Worm (Caenorhabditis elegans) whole organism, L4 larva: ENCODE results near the gene mrps-23.
A peak's percentile ranks its signal among the peaks of the same experiment; 100 is the strongest.

Experiments used
- D1046.2 ChIP-seq: fragments of 200-800 bp; sonication (Bioruptor generic); IDR thresholded peaks from 2 replicates; pipeline ENCODE4 v1.3.6; 2022; ENCODE audit warnings: missing genetic modification characterization, missing compliant biosample characterization
- F26F4.8 ChIP-seq: fragments of 200-800 bp; sonication (Bioruptor generic); conservative IDR thresholded peaks from 2 replicates; pipeline ENCODE4 v1.3.6; 2022; ENCODE audit warnings: missing genetic modification characterization, missing compliant biosample characterization
- F37D6.2 ChIP-seq: sonication (generic microtip); optimal IDR thresholded peaks from 2 replicates; lab custom pipeline; 2016; ENCODE audit warnings: mild to moderate bottlenecking, missing genetic modification characterization, missing compliant biosample characterization
- F44E2.7 ChIP-seq: fragments of 200-800 bp; sonication (Bioruptor generic); IDR thresholded peaks from 2 replicates; pipeline ENCODE4 v2.1.2; 2022; ENCODE audit warnings: missing genetic modification characterization, missing compliant biosample characterization
- F49E8.2 ChIP-seq: sonication (generic microtip); optimal IDR thresholded peaks from 2 replicates; lab custom pipeline; 2016; ENCODE audit warnings: missing compliant biosample characterization, mild to moderate bottlenecking, missing genetic modification characterization, borderline replicate concordance
- R02D3.7 ChIP-seq: fragments of 150-350 bp; sonication (generic microtip); optimal IDR thresholded peaks from 3 replicates; lab custom pipeline; 2014; ENCODE audit warnings: missing biosample characterization, missing genetic modification characterization
- Y48G9A.11 ChIP-seq: fragments of 200-800 bp; sonication (Bioruptor generic); IDR thresholded peaks from 2 replicates; pipeline ENCODE4 v1.3.6; 2022; ENCODE audit warnings: missing genetic modification reagents, missing genetic modification characterization, missing compliant biosample characterization
- Y5F2A.4 ChIP-seq: fragments of 200-800 bp; sonication (Bioruptor generic); optimal IDR thresholded peaks from 2 replicates; lab custom pipeline; 2018; ENCODE audit warnings: mild to moderate bottlenecking, missing genetic modification characterization, missing compliant biosample characterization
- aha-1 ChIP-seq: fragments of 150-350 bp; peaks from one replicate; lab custom pipeline; 2014; ENCODE audit warnings: missing biosample characterization, missing genetic modification characterization
- ama-1 ChIP-seq: fragments of 150-350 bp; optimal IDR thresholded peaks from 2 replicates; lab custom pipeline; 2014; ENCODE audit warnings: inconsistent platforms, mixed read lengths
- arid-1 ChIP-seq: fragments of 200-800 bp; sonication (Bioruptor generic); conservative IDR thresholded peaks from 2 replicates; pipeline ENCODE4 v1.3.6; 2022; ENCODE audit warnings: missing genetic modification reagents, missing genetic modification characterization, missing compliant biosample characterization
- attf-4 ChIP-seq: sonication (generic microtip); optimal IDR thresholded peaks from 3 replicates; lab custom pipeline; 2017; ENCODE audit warnings: missing biosample characterization, missing genetic modification characterization
- ceh-28 ChIP-seq: fragments of 150-350 bp; optimal IDR thresholded peaks from 2 replicates; lab custom pipeline; 2014; ENCODE audit warnings: missing biosample characterization, missing genetic modification reagents, missing genetic modification characterization
- ceh-62 ChIP-seq: sonication (generic microtip); optimal IDR thresholded peaks from 2 replicates; lab custom pipeline; 2017; ENCODE audit warnings: missing biosample characterization, missing genetic modification characterization
- daf-8 ChIP-seq: fragments of 200-800 bp; sonication (Bioruptor generic); IDR thresholded peaks from 2 replicates; pipeline ENCODE4 v1.3.6; 2022; ENCODE audit warnings: missing genetic modification characterization, missing compliant biosample characterization
- dmd-9 ChIP-seq: fragments of 200-800 bp; sonication (Bioruptor generic); IDR thresholded peaks from 2 replicates; pipeline ENCODE4 v1.3.6; 2022; ENCODE audit warnings: missing genetic modification reagents, missing genetic modification characterization, missing compliant biosample characterization
- dpl-1 ChIP-seq: fragments of 150-350 bp; optimal IDR thresholded peaks from 2 replicates; lab custom pipeline; 2014; ENCODE audit warnings: missing biosample characterization, missing genetic modification reagents, missing genetic modification characterization
- fos-1 ChIP-seq: fragments of 150-350 bp; optimal IDR thresholded peaks from 2 replicates; lab custom pipeline; 2014; ENCODE audit warnings: missing biosample characterization, missing genetic modification characterization
- hlh-11 ChIP-seq: fragments of 200-800 bp; sonication (Bioruptor generic); optimal IDR thresholded peaks from 2 replicates; lab custom pipeline; 2018; ENCODE audit warnings: mild to moderate bottlenecking, missing genetic modification characterization, missing compliant biosample characterization
- hmg-1.1 ChIP-seq: fragments of 200-800 bp; sonication (Bioruptor generic); IDR thresholded peaks from 2 replicates; pipeline ENCODE4 v1.3.6; 2022; ENCODE audit warnings: missing genetic modification reagents, missing genetic modification characterization, missing compliant biosample characterization
- lir-3 ChIP-seq: sonication (generic microtip); optimal IDR thresholded peaks from 2 replicates; lab custom pipeline; 2016; ENCODE audit warnings: mild to moderate bottlenecking, missing genetic modification characterization, missing compliant biosample characterization
- lsy-2 ChIP-seq, 2 experiments: fragments of 150-350 bp in 1 of 2; sonication (generic microtip) in 1 of 2; optimal IDR thresholded peaks; 2 replicates each; lab custom pipeline; 2014 to 2017; ENCODE audit warnings: missing biosample characterization in 2 of 2, missing genetic modification characterization in 2 of 2
- mxl-3 ChIP-seq: fragments of 200-800 bp; sonication (Bioruptor generic); optimal IDR thresholded peaks from 2 replicates; lab custom pipeline; 2018; ENCODE audit warnings: mild to moderate bottlenecking, missing genetic modification characterization, missing compliant biosample characterization
- nhr-11 ChIP-seq: fragments of 150-350 bp; optimal IDR thresholded peaks from 2 replicates; lab custom pipeline; 2014; ENCODE audit warnings: missing biosample characterization, missing genetic modification characterization
- nhr-237 ChIP-seq: sonication (generic microtip); optimal IDR thresholded peaks from 2 replicates; lab custom pipeline; 2017; ENCODE audit warnings: missing biosample characterization, missing genetic modification characterization
- nhr-25 ChIP-seq: sonication (generic microtip); optimal IDR thresholded peaks from 2 replicates; lab custom pipeline; 2017; ENCODE audit warnings: missing genetic modification characterization, mild to moderate bottlenecking, missing compliant biosample characterization, antibody characterized with exemption, moderate library complexity, borderline replicate concordance; ENCODE audit not compliant: insufficient read depth
- nhr-28 ChIP-seq: fragments of 150-350 bp; optimal IDR thresholded peaks from 2 replicates; lab custom pipeline; 2014; ENCODE audit warnings: missing biosample characterization, missing genetic modification characterization
- nhr-41 ChIP-seq: fragments of 200-800 bp; sonication (Bioruptor generic); IDR thresholded peaks from 2 replicates; pipeline ENCODE4 v1.3.6; 2022; ENCODE audit warnings: missing genetic modification reagents, missing genetic modification characterization, missing compliant biosample characterization
- nhr-42 ChIP-seq: fragments of 200-800 bp; sonication (Bioruptor generic); IDR thresholded peaks from 2 replicates; pipeline ENCODE4 v1.3.6; 2022; ENCODE audit warnings: missing genetic modification characterization, missing compliant biosample characterization
- nhr-48 ChIP-seq: sonication (generic microtip); optimal IDR thresholded peaks from 2 replicates; lab custom pipeline; 2016; ENCODE audit warnings: mild to moderate bottlenecking, missing genetic modification characterization, missing compliant biosample characterization
- pha-4 ChIP-seq, 2 experiments: fragments of 150-350 bp in 1 of 2; fragments of 200-800 bp in 1 of 2; sonication (Bioruptor generic) in 1 of 2; IDR thresholded peaks in 1 of 2; optimal IDR thresholded peaks in 1 of 2; 2 replicates each; pipeline versions ENCODE4 v1.3.6 to Lab custom; 2014 to 2022; ENCODE audit warnings: missing genetic modification characterization in 2 of 2, missing genetic modification reagents in 2 of 2, missing biosample characterization in 1 of 2, missing compliant biosample characterization in 1 of 2
- php-3 ChIP-seq: fragments of 200-800 bp; sonication (Bioruptor generic); IDR thresholded peaks from 2 replicates; pipeline ENCODE4 v1.3.6; 2022; ENCODE audit warnings: missing genetic modification reagents, missing genetic modification characterization, missing compliant biosample characterization
- pqm-1 ChIP-seq: sonication (generic microtip); optimal IDR thresholded peaks from 2 replicates; lab custom pipeline; 2017; ENCODE audit warnings: missing biosample characterization, missing genetic modification characterization
- rbr-2 ChIP-seq: sonication (generic microtip); optimal IDR thresholded peaks from 2 replicates; lab custom pipeline; 2016; ENCODE audit warnings: missing genotype, missing genetic modification characterization, missing compliant biosample characterization
- saeg-2 ChIP-seq: fragments of 200-800 bp; sonication (Bioruptor generic); IDR thresholded peaks from 2 replicates; pipeline ENCODE4 v1.3.6; 2022; ENCODE audit warnings: missing genetic modification reagents, missing genetic modification characterization, missing compliant biosample characterization
- skn-1 ChIP-seq: fragments of 150-350 bp; optimal IDR thresholded peaks from 2 replicates; lab custom pipeline; 2014; ENCODE audit warnings: missing biosample characterization, missing genetic modification characterization
- spr-1 ChIP-seq: sonication (generic microtip); optimal IDR thresholded peaks from 2 replicates; lab custom pipeline; 2016; ENCODE audit warnings: mild to moderate bottlenecking, missing genetic modification characterization, missing compliant biosample characterization
- tag-97 ChIP-seq: fragments of 200-800 bp; sonication (Bioruptor generic); IDR thresholded peaks from 2 replicates; pipeline ENCODE4 v1.3.6; 2022; ENCODE audit warnings: missing genetic modification characterization, missing compliant biosample characterization
- tra-1 ChIP-seq: fragments of 200-800 bp; sonication (Bioruptor generic); IDR thresholded peaks from 2 replicates; pipeline ENCODE4 v1.3.6; 2022; ENCODE audit warnings: missing genetic modification reagents, missing genetic modification characterization, missing compliant biosample characterization
- unc-62 ChIP-seq, 3 experiments: fragments of 150-350 bp in 1 of 3; sonication (generic microtip); optimal IDR thresholded peaks in 2 of 3; peaks in 1 of 3; 1 replicate in 1 of 3; 2 replicates in 2 of 3; lab custom pipeline; 2014 to 2017; ENCODE audit warnings: missing biosample characterization in 3 of 3, missing genetic modification characterization in 3 of 3, missing genetic modification reagents in 3 of 3, missing genotype in 1 of 3
- zfp-2 ChIP-seq: sonication (generic microtip); optimal IDR thresholded peaks from 2 replicates; lab custom pipeline; 2016; ENCODE audit warnings: mild to moderate bottlenecking, missing genetic modification characterization, missing compliant biosample characterization

The mrps-23 gene

DNA sequence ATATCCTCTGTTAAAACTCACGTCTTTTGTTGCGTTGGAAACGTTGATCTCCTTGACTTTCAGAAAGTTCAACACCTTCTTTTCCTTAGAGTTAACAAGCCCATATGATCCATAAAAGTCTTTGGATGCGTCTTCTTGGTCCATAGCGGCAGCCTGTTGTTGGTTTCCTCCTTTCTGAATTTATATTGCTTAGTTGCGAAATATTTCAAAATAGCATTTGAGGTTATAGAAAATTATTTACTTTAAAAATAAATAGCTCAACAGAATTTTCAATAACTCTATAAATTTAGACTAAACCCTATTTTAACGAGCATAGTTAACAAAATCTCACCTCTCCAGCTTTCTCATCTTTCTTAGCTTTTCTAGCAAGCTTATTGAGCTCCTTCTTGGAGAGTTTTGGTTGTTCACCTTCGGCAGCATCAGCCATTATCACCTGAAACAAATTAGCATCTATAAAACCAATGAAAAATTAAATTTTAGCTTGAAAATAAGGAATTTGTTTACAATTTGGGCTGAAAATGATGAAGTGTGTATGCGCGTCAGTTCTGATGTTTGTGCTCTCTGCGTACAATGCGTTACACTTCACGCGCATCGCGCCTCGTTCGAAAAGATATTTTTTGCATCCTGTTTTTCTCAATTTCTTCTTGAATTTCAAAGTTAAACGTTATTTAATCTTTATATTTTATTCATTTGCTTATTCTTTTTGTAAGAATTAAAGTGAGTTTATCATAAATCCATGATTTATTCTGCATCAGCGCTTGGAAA, 32.5 kb downstream of the mrps-23 start, which contains the start of the genes dars-1 and ctr-9 (continued):
- no peak for TF ChIP-seq hlh-11 (tag; lab: Kevin White, UChicago)
- no peak for TF ChIP-seq aha-1 (tag; lab: Kevin White, UChicago)
- TF ChIP-seq ceh-62 (tag; lab: Kevin White, UChicago) = no peak
- TF ChIP-seq arid-1 (GFP tag; lab: Robert Waterston, UW) = 0 out of 2 replicates have a peak, but pooled peaks have one; percentile 1
- no peak for TF ChIP-seq lir-3 (tag; lab: Kevin White, UChicago)
- no peak for TF ChIP-seq attf-4 (tag; lab: Kevin White, UChicago)
- TF ChIP-seq dpl-1 (GFP tag; lab: Kevin White, UChicago) = peak; percentile 43
- TF ChIP-seq nhr-48 (tag; lab: Kevin White, UChicago) = no peak

DNA sequence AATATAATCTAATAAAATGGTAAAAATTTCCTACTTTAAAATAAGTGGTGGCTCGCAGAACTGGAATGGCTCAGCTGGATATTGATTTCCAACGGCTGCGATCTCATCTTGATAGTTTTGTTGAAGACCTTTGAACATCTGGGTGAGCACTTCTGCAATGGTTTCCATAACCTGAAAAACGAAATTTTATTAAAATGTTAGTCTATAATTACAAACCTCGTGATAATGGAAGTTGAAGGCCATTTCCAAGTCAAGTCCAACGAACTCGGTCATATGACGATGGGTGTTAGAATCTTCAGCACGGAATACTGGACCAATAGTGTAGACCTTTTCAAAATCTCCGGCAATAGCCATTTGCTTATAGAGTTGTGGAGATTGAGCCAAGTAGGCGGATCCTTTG, 33.7 kb downstream of the mrps-23 start:
- no peak for TF ChIP-seq R02D3.7
- no peak for TF ChIP-seq ceh-62 (tag; lab: Kevin White, UChicago)
- no peak for TF ChIP-seq zfp-2 (tag; lab: Kevin White, UChicago)
- peak in 1 of 2 experiments; percentile 10 for TF ChIP-seq unc-62 (GFP tag; optimal IDR thresholded peaks at IDR 0.05 in 1 of 2; lab: Kevin White, UChicago)
- TF ChIP-seq unc-62 (tag; optimal IDR thresholded peaks at IDR 0.05; lab: Kevin White, UChicago) = no peak
- no peak for TF ChIP-seq fos-1 (tag; lab: Kevin White, UChicago)

DNA sequence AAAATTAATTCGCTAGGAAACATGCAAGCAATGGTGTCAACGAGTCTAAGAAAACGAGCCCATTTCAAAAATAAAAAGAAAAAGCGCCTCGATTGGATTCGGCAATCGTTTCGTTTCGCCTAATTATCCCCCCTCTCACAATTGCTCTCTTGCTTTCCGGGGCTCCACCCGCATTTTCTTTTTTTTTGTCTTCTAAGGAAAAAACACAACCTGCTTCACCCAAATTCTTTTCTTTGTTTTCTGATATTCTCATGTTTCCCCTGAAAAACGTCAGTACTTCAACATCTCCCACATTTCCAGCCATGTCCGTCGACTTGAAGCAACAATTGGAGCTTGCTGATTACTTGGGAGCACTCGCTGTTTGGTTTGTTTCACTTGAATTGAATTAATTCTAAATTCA, 35.0 kb downstream of the mrps-23 start, which contains the start of gene nlp-36:
Gene nlp-36, plus strand, starts transcription at position 301 of the 400 bp plus-strand sequence.
- TF ChIP-seq fos-1 (tag; lab: Kevin White, UChicago) (no peak), ceh-28 (no peak), dmd-9 (GFP tag; lab: Robert Waterston, UW) (no peak)

DNA sequence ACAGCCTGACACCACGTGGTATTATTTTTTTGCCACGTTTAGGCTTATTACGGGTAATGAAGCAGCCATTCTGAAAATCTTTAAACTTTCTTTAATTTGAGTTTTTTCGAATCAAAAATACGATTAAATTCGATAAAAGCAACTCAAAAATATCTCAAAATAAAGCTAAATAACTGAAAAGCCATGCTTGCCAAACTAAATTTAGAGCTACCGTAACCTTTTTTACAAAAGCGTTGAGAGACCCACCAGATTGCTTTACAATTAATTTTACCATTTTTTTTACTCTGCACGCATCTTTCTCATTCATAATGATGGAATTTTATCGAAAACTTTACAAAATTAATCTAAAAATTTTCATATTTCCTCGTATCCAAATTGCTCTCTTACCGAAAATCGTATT, 35.4 kb downstream of the mrps-23 start:
- TF ChIP-seq spr-1 (tag; lab: Kevin White, UChicago) (no peak), pha-4 (GFP tag; IDR thresholded peaks at IDR 0.05; lab: Robert Waterston, UW) (no peak), pha-4 (tag; optimal IDR thresholded peaks at IDR 0.05; lab: Kevin White, UChicago) (no peak), hmg-1.1 (GFP tag; lab: Robert Waterston, UW) (no peak), saeg-2 (no peak), aha-1 (tag; lab: Kevin White, UChicago) (no peak), nhr-11 (no peak), tra-1 (GFP tag; lab: Robert Waterston, UW) (no peak), rbr-2 (tag; lab: Kevin White, UChicago) (no peak), Y48G9A.11 (GFP tag; lab: Robert Waterston, UW) (no peak), ama-1 (lab: Kevin White, UChicago) (no peak), F49E8.2 (tag; lab: Kevin White, UChicago) (no peak), daf-8 (GFP tag; lab: Robert Waterston, UW) (no peak), Y5F2A.4 (GFP tag; lab: Kevin White, UChicago) (no peak), skn-1 (tag; lab: Kevin White, UChicago) (no peak), dpl-1 (GFP tag; lab: Kevin White, UChicago) (no peak), nhr-42 (GFP tag; lab: Robert Waterston, UW) (no peak), nhr-25 (tag; lab: Kevin White, UChicago) (no peak)

DNA sequence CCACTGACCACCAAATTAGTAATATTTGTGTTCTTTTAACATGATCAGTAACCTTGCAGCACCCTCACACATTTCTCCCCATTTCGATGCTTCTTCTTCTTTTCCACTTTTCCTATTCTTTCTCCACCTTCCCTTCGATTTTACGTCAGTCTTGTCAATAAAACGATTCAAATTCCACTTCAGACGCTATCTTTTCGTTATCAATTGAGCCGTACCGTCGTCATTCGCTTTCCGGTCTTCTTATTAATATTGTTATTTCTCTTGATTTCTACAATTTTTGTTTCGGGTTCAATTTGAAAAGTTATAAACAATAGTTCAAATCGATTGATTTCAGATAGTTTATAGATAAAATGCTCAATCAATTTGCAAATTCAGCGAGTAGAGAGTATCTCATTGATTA, 36.0 kb downstream of the mrps-23 start:
- TF ChIP-seq lsy-2 (tag; optimal IDR thresholded peaks at IDR 0.05; lab: Kevin White, UChicago) (no peak), Y48G9A.11 (GFP tag; lab: Robert Waterston, UW) (no peak), skn-1 (tag; lab: Kevin White, UChicago) (no peak), nhr-41 (GFP tag; lab: Robert Waterston, UW) (no peak), F49E8.2 (tag; lab: Kevin White, UChicago) (no peak), F44E2.7 (GFP tag; lab: Robert Waterston, UW) (no peak), R02D3.7 (no peak), nhr-237 (tag; lab: Kevin White, UChicago) (no peak), mxl-3 (GFP tag; lab: Kevin White, UChicago) (no peak), nhr-28 (tag; lab: Kevin White, UChicago) (peak; percentile 53), tag-97 (GFP tag; lab: Robert Waterston, UW) (no peak), lir-3 (tag; lab: Kevin White, UChicago) (no peak), F26F4.8 (GFP tag; lab: Robert Waterston, UW) (no peak), D1046.2 (GFP tag; lab: Robert Waterston, UW) (no peak), fos-1 (tag; lab: Kevin White, UChicago) (no peak), php-3 (GFP tag; lab: Robert Waterston, UW) (no peak), Y5F2A.4 (GFP tag; lab: Kevin White, UChicago) (no peak), pqm-1 (tag; lab: Kevin White, UChicago) (peak; percentile 66), F37D6.2 (tag; lab: Kevin White, UChicago) (no peak)
